Worm (Caenorhabditis elegans): Measurements from ENCODE around the gene eef-1G.

Gene eef-1G

DNA sequence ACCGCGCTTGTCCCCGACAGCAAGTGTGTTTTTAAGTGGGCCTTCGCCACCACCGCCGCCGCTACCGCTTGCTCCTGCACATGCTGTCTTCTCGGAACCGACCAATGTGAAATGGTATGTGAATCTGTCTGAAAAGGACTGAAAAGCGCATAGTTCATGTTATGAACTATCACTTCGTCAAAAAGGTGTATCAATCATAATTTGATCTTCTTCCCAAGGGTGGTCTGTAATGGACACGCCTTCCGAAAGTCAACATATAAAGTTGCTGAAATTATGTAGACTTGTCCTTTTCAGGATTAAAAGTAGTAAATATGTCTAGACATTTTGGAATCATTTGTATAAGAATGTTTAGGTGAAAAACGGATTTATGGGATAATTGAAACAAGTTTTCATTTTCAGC lies 23.4 kb upstream of the eef-1G start, which contains the start of gene zip-9:
zip-9 (plus strand) TSS at position 301 of the 400 bp plus-strand sequence.
- TF ChIP-seq nhr-28 (tag; optimal IDR thresholded peaks at IDR 0.05): no peak
- no peak for TF ChIP-seq efl-1 (optimal IDR thresholded peaks at IDR 0.05)
- peak in 1 of 2 experiments; percentile 20 for TF ChIP-seq efl-1 (GFP tag; optimal IDR thresholded peaks at IDR 0.05 in 1 of 2)
- TF ChIP-seq irx-1 (tag; optimal IDR thresholded peaks at IDR 0.05): no peak

DNA sequence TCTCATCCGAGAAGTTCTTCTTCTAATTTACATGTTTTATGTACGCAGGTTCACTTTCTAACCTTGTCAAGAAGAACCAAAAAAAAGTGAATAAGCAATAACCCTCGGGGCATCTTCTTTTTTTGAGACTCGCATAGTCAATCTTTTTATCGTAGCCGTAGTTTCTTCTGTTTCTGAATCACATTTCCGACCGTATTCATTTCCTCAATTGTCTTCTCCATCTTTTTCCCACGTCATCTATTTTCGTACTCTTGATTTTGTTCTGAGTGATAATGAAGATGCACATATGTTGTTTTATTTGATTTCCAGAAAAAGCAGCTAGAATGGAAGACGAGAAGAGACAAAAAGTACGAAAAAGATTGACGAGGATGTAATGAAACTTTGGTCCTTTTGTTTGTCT lies 20.6 kb upstream of the eef-1G start:
- TF ChIP-seq unc-30 (tag; optimal IDR thresholded peaks at IDR 0.05) (no peak), fos-1 (tag; optimal IDR thresholded peaks at IDR 0.05) (no peak), zip-4 (GFP tag; optimal IDR thresholded peaks at IDR 0.05) (no peak), dpl-1 (GFP tag; optimal IDR thresholded peaks at IDR 0.05) (no peak), egl-27 (tag; optimal IDR thresholded peaks at IDR 0.05) (no peak), jun-1 (tag; optimal IDR thresholded peaks at IDR 0.05) (no peak), snpc-4 (tag; optimal IDR thresholded peaks at IDR 0.05) (no peak), pax-3 (tag; optimal IDR thresholded peaks at IDR 0.05) (no peak), ces-1 (GFP tag; optimal IDR thresholded peaks at IDR 0.05) (peak; percentile 5), lsy-2 (tag; optimal IDR thresholded peaks at IDR 0.05) (peak in 1 of 2 experiments; percentile 24), lin-39 (tag; optimal IDR thresholded peaks at IDR 0.05) (no peak), nhr-47 (tag; optimal IDR thresholded peaks at IDR 0.05) (no peak), lin-14 (GFP tag; optimal IDR thresholded peaks at IDR 0.05) (peak; percentile 57), elt-2 (tag; optimal IDR thresholded peaks at IDR 0.05) (no peak), ama-1 (optimal IDR thresholded peaks at IDR 0.05) (no peak), fkh-10 (GFP tag; optimal IDR thresholded peaks at IDR 0.05) (peak; percentile 82), ztf-4 (tag; optimal IDR thresholded peaks at IDR 0.05) (no peak), mdl-1 (tag; optimal IDR thresholded peaks at IDR 0.05) (no peak)

DNA sequence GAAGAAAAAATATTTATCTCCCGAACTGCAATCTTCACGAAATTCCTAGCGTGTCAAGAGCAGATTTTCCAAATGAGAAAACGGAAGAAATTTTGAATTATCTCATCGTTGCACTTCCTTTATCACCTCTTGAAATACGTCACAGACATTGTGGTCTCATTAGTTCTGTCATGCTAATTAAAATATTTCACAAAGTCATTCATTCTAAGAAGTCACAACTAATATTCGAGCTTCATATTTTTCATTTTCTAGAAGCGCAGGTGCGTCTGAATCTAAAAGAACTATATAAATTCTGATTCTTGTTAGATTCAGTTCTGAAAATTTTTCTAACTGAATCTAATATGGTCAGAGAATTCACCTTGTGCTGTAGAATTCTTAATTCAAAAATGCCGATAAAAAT lies 18.3 kb upstream of the eef-1G start:
- peak; percentile 38 for TF ChIP-seq nhr-47 (tag; optimal IDR thresholded peaks at IDR 0.05)
- TF ChIP-seq nhr-71 (tag; optimal IDR thresholded peaks at IDR 0.05): peak; percentile 55
- TF ChIP-seq fkh-10 (GFP tag; optimal IDR thresholded peaks at IDR 0.05): peak; percentile 33
- peak; percentile 64 for TF ChIP-seq fkh-8 (tag; optimal IDR thresholded peaks at IDR 0.05)
- TF ChIP-seq egl-13 (tag; optimal IDR thresholded peaks at IDR 0.05): no peak
- no peak for TF ChIP-seq jun-1 (tag; optimal IDR thresholded peaks at IDR 0.05)
- peak; percentile 67 for TF ChIP-seq ceh-8 (GFP tag; optimal IDR thresholded peaks at IDR 0.05)
- TF ChIP-seq mdl-1 (tag; optimal IDR thresholded peaks at IDR 0.05): no peak

DNA sequence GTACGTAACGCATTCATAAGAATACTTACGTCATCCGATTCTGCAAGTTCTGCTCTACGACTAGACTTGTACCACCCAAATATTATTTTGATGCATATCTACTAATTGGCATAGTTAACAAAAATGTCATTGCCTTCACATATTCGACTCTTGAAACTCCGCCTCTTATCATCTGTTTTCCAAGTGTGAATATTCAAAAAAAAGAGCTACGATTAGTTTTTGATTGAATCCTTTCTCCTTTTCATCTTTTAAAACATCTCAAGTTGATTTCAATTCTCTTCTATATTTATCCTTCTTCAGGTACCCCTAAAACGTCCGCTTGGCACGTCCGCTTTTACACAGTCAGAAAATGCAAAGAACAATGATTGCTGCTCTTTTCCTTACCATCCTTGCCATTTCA lies 17.6 kb upstream of the eef-1G start, which contains the start of gene F17C11.2:
F17C11.2 (plus strand) TSS at position 301 of the 400 bp plus-strand sequence.
- no peak for TF ChIP-seq nhr-20 (tag; optimal IDR thresholded peaks at IDR 0.05)
- no peak for TF ChIP-seq efl-1 (optimal IDR thresholded peaks at IDR 0.05)
- peak in 1 of 2 experiments; percentile 3 for TF ChIP-seq efl-1 (GFP tag; optimal IDR thresholded peaks at IDR 0.05 in 1 of 2)
- TF ChIP-seq lin-39 (tag; optimal IDR thresholded peaks at IDR 0.05): no peak
- no peak for TF ChIP-seq lin-35 (GFP tag; optimal IDR thresholded peaks at IDR 0.05)
- no peak for TF ChIP-seq ceh-63 (GFP tag; optimal IDR thresholded peaks at IDR 0.05)
- TF ChIP-seq alr-1 (tag; optimal IDR thresholded peaks at IDR 0.05; ENCODE audit: borderline replicate concordance): no peak

DNA sequence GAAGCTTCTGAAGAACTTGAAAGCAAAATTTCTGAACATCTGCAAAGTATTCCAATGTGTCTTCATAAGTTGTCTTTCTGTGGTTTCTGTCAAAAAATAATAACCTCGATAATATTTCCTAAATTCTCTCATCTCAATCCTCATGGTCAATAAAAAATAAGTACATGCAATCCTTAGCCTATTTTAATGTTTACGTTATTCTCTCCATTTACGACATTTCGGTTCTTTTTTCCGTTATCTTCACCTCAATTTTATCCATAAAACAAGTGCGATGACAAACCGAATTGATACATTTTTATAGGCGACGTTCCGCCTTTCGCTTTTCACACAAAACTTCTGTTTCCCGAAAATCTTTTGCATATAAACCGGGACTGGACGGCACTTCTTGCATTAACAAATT lies 16.0 kb upstream of the eef-1G start, which contains the start of gene col-153:
col-153 (plus strand) TSS at position 301 of the 400 bp plus-strand sequence.
- TF ChIP-seq blmp-1 (tag; optimal IDR thresholded peaks at IDR 0.05) (peak; percentile 86), C04F5.9 (tag; optimal IDR thresholded peaks at IDR 0.05) (no peak), lin-39 (tag; optimal IDR thresholded peaks at IDR 0.05) (no peak), hlh-17 (GFP tag; optimal IDR thresholded peaks at IDR 0.05; ENCODE audit: borderline replicate concordance) (no peak)

Data from whole organism, L1 larva.